Fruit fly (Drosophila melanogaster): ENCODE results near the gene croc.

Gene croc

DNA sequence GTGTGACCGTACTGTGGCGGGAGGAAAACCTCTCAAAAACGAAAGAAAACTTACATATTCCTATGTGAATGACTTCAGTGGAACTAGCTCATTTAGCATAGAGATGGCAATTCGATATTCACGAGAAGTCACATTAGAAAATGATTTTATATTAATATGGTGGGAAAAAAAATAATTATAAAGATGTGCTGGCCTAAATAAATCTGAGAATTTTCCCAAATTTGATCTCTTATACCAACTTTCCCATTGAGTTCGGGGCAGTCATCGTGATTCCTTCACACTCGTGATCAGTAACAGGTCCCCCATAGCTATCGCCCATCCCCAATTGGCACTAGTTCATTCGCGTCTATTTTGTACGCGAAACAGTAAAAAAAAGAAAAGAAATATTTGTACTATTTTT is 43.2 kb downstream of the croc start, which contains the start of the genes barc and Aef1 (continued):
- peak; percentile 84 for TF ChIP-seq CG11085 (GFP tag; IDR thresholded peaks at IDR 0.05)
- TF ChIP-seq CG12104 (GFP tag; optimal IDR thresholded peaks at IDR 0.05), result peak; percentile 79
- TF ChIP-seq CG12236 (GFP tag; optimal IDR thresholded peaks at IDR 0.05), result peak; percentile 60
- peak; percentile 97 for TF ChIP-seq nerfin-1 (tag; optimal IDR thresholded peaks at IDR 0.05)
- TF ChIP-seq CG42726 (GFP tag; IDR thresholded peaks at IDR 0.05; ENCODE audit: partially characterized antibody), result peak; percentile 55; the same call in 1 of the 2 replicates
- peak; percentile 87 to 93 for TF ChIP-seq tll (GFP tag; optimal IDR thresholded peaks at IDR 0.05)
- TF ChIP-seq Hmx (GFP tag; optimal IDR thresholded peaks at IDR 0.05), result peak; percentile 72
- TF ChIP-seq HHEX (GFP tag; optimal IDR thresholded peaks at IDR 0.05), result peak; percentile 18
- peak; percentile 78 for TF ChIP-seq kay (GFP tag; optimal IDR thresholded peaks at IDR 0.05)
- TF ChIP-seq nerfin-2 (GFP tag; IDR thresholded peaks at IDR 0.05; ENCODE audit: partially characterized antibody), result peak; percentile 67
- TF ChIP-seq Rfx (GFP tag; IDR thresholded peaks at IDR 0.05), result peak; percentile 93
- peak; percentile 49 for TF ChIP-seq pb (GFP tag; optimal IDR thresholded peaks at IDR 0.05)
- TF ChIP-seq knrl (GFP tag; IDR thresholded peaks at IDR 0.05; ENCODE audit: partially characterized antibody), result peak; percentile 96
- no peak for TF ChIP-seq CG10321 (GFP tag; IDR thresholded peaks at IDR 0.05)
- TF ChIP-seq BEAF-32 (GFP tag; optimal IDR thresholded peaks at IDR 0.05), result peak; percentile 96
- TF ChIP-seq CG9817 (tag; optimal IDR thresholded peaks at IDR 0.05), result peak; percentile 94
- no peak for TF ChIP-seq Hr39 (optimal IDR thresholded peaks at IDR 0.05)
- peak; percentile 84 for TF ChIP-seq Oli (tag; optimal IDR thresholded peaks at IDR 0.05)
- peak; percentile 81 for TF ChIP-seq tio (GFP tag; optimal IDR thresholded peaks at IDR 0.05)
- TF ChIP-seq dmrt11E (tag; optimal IDR thresholded peaks at IDR 0.05), result peak; percentile 89
- peak; percentile 80 for TF ChIP-seq sd (tag; optimal IDR thresholded peaks at IDR 0.05)
- peak; percentile 71 for TF ChIP-seq CG8765 (GFP tag; IDR thresholded peaks at IDR 0.05)
- TF ChIP-seq CG13287 (GFP tag; IDR thresholded peaks at IDR 0.05; ENCODE audit: partially characterized antibody), result peak; percentile 83
- TF ChIP-seq gsb-n (tag; optimal IDR thresholded peaks at IDR 0.05), result peak; percentile 64
- TF ChIP-seq rib (GFP tag; IDR thresholded peaks at IDR 0.05), result peak; percentile 75
- no peak for TF ChIP-seq CG7745 (tag; optimal IDR thresholded peaks at IDR 0.05)
- peak; percentile 99 for TF ChIP-seq row (GFP tag; IDR thresholded peaks at IDR 0.05)
- peak; percentile 94 for TF ChIP-seq mam (GFP tag; optimal IDR thresholded peaks at IDR 0.05)
- peak; percentile 60 for TF ChIP-seq da (GFP tag; optimal IDR thresholded peaks at IDR 0.05)
- no peak for TF ChIP-seq h (optimal IDR thresholded peaks at IDR 0.05)
- peak; percentile 47 for TF ChIP-seq ftz-f1 (GFP tag; optimal IDR thresholded peaks at IDR 0.05)
- TF ChIP-seq CG34224 (GFP tag; IDR thresholded peaks at IDR 0.05; ENCODE audit: partially characterized antibody), result peak; percentile 77
- TF ChIP-seq CG2116 (GFP tag; optimal IDR thresholded peaks at IDR 0.05), result peak; percentile 63
- peak; percentile 63; the same call in 1 of the 2 replicates for TF ChIP-seq wdn (GFP tag; IDR thresholded peaks at IDR 0.05)
- TF ChIP-seq Eip74EF (GFP tag; optimal IDR thresholded peaks at IDR 0.05), result no peak
- peak; percentile 72 for TF ChIP-seq crc (GFP tag; optimal IDR thresholded peaks at IDR 0.05)
- no peak for TF ChIP-seq CG4707 (GFP tag; optimal IDR thresholded peaks at IDR 0.05)
- peak; percentile 87 for TF ChIP-seq CG33213 (GFP tag; optimal IDR thresholded peaks at IDR 0.05)
- peak; percentile 57 for TF ChIP-seq CG11398 (GFP tag; optimal IDR thresholded peaks at IDR 0.05)
- TF ChIP-seq CG3995 (GFP tag; optimal IDR thresholded peaks at IDR 0.05), result peak; percentile 98
- TF ChIP-seq B-H2 (GFP tag; optimal IDR thresholded peaks at IDR 0.05), result peak; percentile 77
- peak; percentile 79 to 88 for TF ChIP-seq Hr51 (GFP tag; optimal IDR thresholded peaks at IDR 0.05)
- peak; percentile 78 for TF ChIP-seq CG18619 (GFP tag; optimal IDR thresholded peaks at IDR 0.05)
- peak; percentile 86 for TF ChIP-seq fd96Cb (tag; optimal IDR thresholded peaks at IDR 0.05)
- TF ChIP-seq gsb (GFP tag; IDR thresholded peaks at IDR 0.05), result 0 out of 2 replicates have a peak, but pooled peaks have one; percentile 26
- TF ChIP-seq fd3F (GFP tag; optimal IDR thresholded peaks at IDR 0.05), result peak; percentile 80
- peak; percentile 79 for TF ChIP-seq CG10979 (tag; optimal IDR thresholded peaks at IDR 0.05)
- no peak for TF ChIP-seq CG8478 (optimal IDR thresholded peaks at IDR 0.05)
- TF ChIP-seq Six4 (GFP tag; optimal IDR thresholded peaks at IDR 0.05), result peak; percentile 72
- TF ChIP-seq mld (GFP tag; IDR thresholded peaks at IDR 0.05; ENCODE audit: partially characterized antibody), result peak; percentile 20; the same call in 1 of the 3 replicates
